Fruit fly (Drosophila melanogaster): ENCODE data around the gene CG14958.
A peak's percentile ranks its signal among the peaks of the same experiment; 100 is the strongest.

Gene CG14958

DNA sequence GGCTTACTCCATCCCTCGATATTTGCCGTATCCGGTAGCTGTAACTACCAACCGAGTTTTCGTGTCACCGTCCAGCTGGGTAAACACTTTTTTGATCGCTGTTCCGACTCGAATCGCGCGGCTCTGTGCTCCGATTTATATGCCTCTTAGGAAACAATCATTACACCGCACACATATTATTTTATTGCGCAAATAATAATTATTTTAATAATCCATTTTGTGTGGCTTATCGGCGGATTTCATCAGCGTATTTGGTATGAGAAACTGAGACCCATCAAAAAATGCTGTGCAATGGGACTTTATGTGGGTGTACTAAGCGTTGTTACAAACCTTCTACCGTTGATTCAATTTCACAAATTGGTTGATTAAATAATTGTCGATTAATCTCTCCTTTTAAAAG lies 13.3 kb downstream of the CG14958 start, which contains the start of gene CG32271:
CG32271 (minus strand) TSS at position 101 of the 400 bp plus-strand sequence.
- no peak for TF ChIP-seq pad (GFP tag; optimal IDR thresholded peaks at IDR 0.05)
- no peak for TF ChIP-seq CG14711 (tag; optimal IDR thresholded peaks at IDR 0.05)
- no peak for TF ChIP-seq kay (GFP tag; ENCODE audit: borderline replicate concordance)
- no peak for TF ChIP-seq cic (GFP tag; optimal IDR thresholded peaks at IDR 0.05)
- TF ChIP-seq toe (GFP tag; optimal IDR thresholded peaks at IDR 0.05), result no peak
- no peak for TF ChIP-seq CG7101 (tag; optimal IDR thresholded peaks at IDR 0.05)
- TF ChIP-seq CG12768 (GFP tag; optimal IDR thresholded peaks at IDR 0.05), result no peak
- no peak for TF ChIP-seq bab1 (GFP tag; optimal IDR thresholded peaks at IDR 0.05)
- no peak for TF ChIP-seq CG1620 (GFP tag; optimal IDR thresholded peaks at IDR 0.05)
- TF ChIP-seq CG33017 (tag; optimal IDR thresholded peaks at IDR 0.05), result no peak
- TF ChIP-seq Clk (GFP tag; optimal IDR thresholded peaks at IDR 0.05), result no peak
- no peak for TF ChIP-seq CG11617 (GFP tag; optimal IDR thresholded peaks at IDR 0.05)
- TF ChIP-seq CG5204 (GFP tag; optimal IDR thresholded peaks at IDR 0.05), result no peak
- TF ChIP-seq cnc (optimal IDR thresholded peaks at IDR 0.05), result no peak
- TF ChIP-seq Crg-1 (GFP tag; optimal IDR thresholded peaks at IDR 0.05), result no peak
- no peak for TF ChIP-seq Hr96 (GFP tag; optimal IDR thresholded peaks at IDR 0.05)
- TF ChIP-seq tj (GFP tag; optimal IDR thresholded peaks at IDR 0.05), result no peak

- TF ChIP-seq cic (GFP tag; optimal IDR thresholded peaks at IDR 0.05) (no peak), ovo (GFP tag; optimal IDR thresholded peaks at IDR 0.05) (no peak), bab1 (GFP tag; optimal IDR thresholded peaks at IDR 0.05) (no peak), pad (GFP tag; optimal IDR thresholded peaks at IDR 0.05) (no peak), cnc (optimal IDR thresholded peaks at IDR 0.05) (no peak), CG1620 (GFP tag; optimal IDR thresholded peaks at IDR 0.05) (no peak), Hr96 (GFP tag; optimal IDR thresholded peaks at IDR 0.05) (no peak), tj (GFP tag; optimal IDR thresholded peaks at IDR 0.05) (no peak), Clk (GFP tag; optimal IDR thresholded peaks at IDR 0.05) (no peak), Crg-1 (GFP tag; optimal IDR thresholded peaks at IDR 0.05) (no peak), kay (GFP tag; ENCODE audit: borderline replicate concordance) (no peak), CG7101 (tag; optimal IDR thresholded peaks at IDR 0.05) (no peak), CG7045 (GFP tag; optimal IDR thresholded peaks at IDR 0.05) (no peak), CG11617 (GFP tag; optimal IDR thresholded peaks at IDR 0.05) (no peak)
These were observed 14.6 kb downstream of the CG14958 start, which contains the start of gene CG33159 for dm6 chr3L:3204348-3204747. Gene CG33159, minus strand, starts transcription at chr3L:3204448.

DNA sequence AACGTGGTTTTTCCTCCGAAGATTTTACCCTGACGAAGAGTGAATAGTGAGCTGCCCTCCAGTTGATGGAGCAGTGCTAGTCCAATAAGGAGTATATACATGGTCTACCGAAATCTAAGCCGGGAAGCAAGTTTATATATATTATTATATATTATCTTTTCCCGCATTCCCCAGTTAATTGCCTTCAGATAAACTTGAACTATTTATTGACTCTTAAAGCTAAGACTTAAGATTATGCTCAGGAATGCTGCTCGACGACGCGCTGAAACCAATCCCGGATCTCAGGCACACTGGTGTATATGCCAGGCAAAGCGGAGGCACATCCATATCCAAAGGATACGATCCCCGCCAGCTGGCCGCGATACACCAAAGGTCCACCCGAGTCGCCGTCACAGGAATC lies 15.6 kb downstream of the CG14958 start, which contains the start of gene CG32277:
CG32277 (minus strand) TSS at position 101 of the 400 bp plus-strand sequence.
- TF ChIP-seq pad (GFP tag; optimal IDR thresholded peaks at IDR 0.05) (no peak), Crg-1 (GFP tag; optimal IDR thresholded peaks at IDR 0.05) (no peak), Hr96 (GFP tag; optimal IDR thresholded peaks at IDR 0.05) (no peak), toe (GFP tag; optimal IDR thresholded peaks at IDR 0.05) (no peak), CG12768 (GFP tag; optimal IDR thresholded peaks at IDR 0.05) (no peak), tj (GFP tag; optimal IDR thresholded peaks at IDR 0.05) (no peak), cnc (optimal IDR thresholded peaks at IDR 0.05) (no peak), CG33017 (tag; optimal IDR thresholded peaks at IDR 0.05) (no peak), kay (GFP tag; ENCODE audit: borderline replicate concordance) (no peak), CG5204 (GFP tag; optimal IDR thresholded peaks at IDR 0.05) (no peak)

- no peak for TF ChIP-seq ovo (GFP tag; optimal IDR thresholded peaks at IDR 0.05)
- TF ChIP-seq kay (GFP tag; ENCODE audit: borderline replicate concordance), result no peak
- no peak for TF ChIP-seq CG11617 (GFP tag; optimal IDR thresholded peaks at IDR 0.05)
- no peak for TF ChIP-seq bab1 (GFP tag; optimal IDR thresholded peaks at IDR 0.05)
- no peak for TF ChIP-seq CG33017 (tag; optimal IDR thresholded peaks at IDR 0.05)
- TF ChIP-seq Clk (GFP tag; optimal IDR thresholded peaks at IDR 0.05), result no peak
- TF ChIP-seq Mnt (GFP tag; optimal IDR thresholded peaks at IDR 0.05), result no peak
- no peak for TF ChIP-seq CG7101 (tag; optimal IDR thresholded peaks at IDR 0.05)
- no peak for TF ChIP-seq cnc (optimal IDR thresholded peaks at IDR 0.05)
- TF ChIP-seq CG14711 (tag; optimal IDR thresholded peaks at IDR 0.05), result no peak
- no peak for TF ChIP-seq CG12768 (GFP tag; optimal IDR thresholded peaks at IDR 0.05)
- no peak for TF ChIP-seq Hr96 (GFP tag; optimal IDR thresholded peaks at IDR 0.05)
- no peak for TF ChIP-seq CG5204 (GFP tag; optimal IDR thresholded peaks at IDR 0.05)
- no peak for TF ChIP-seq CG7045 (GFP tag; optimal IDR thresholded peaks at IDR 0.05)
- TF ChIP-seq pad (GFP tag; optimal IDR thresholded peaks at IDR 0.05), result no peak
- no peak for TF ChIP-seq cic (GFP tag; optimal IDR thresholded peaks at IDR 0.05)
- TF ChIP-seq CG1620 (GFP tag; optimal IDR thresholded peaks at IDR 0.05), result no peak
- no peak for TF ChIP-seq Crg-1 (GFP tag; optimal IDR thresholded peaks at IDR 0.05)
- no peak for TF ChIP-seq toe (GFP tag; optimal IDR thresholded peaks at IDR 0.05)
These were observed 16.5 kb downstream of the CG14958 start, which contains the start of gene CG33160 for dm6 chr3L:3206263-3206662. Gene CG33160, minus strand, starts transcription at chr3L:3206363.

DNA sequence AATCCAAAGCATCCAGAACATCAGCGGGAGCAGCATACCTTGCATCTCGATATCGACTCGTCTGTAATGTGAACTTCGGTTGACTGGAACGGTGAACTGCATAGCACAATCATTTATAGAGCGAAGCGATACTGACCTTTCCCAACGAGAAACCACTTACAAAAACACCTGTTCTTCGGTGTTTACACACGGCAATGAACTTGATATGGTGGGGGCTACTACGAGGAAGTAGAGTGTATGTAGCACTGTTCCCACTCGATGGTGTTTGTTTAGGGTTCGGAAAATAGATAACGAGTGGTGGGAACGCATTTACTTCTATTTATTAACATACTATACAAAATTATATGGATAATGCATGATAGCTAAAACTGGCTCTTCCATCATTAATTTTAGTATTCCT lies 19.1 kb downstream of the CG14958 start, which contains the start of the genes CG32269 and CG32270:
CG32269 (minus strand) TSS at position 91 of the 400 bp plus-strand sequence.
CG32270 (minus strand) TSS at position 91 of the 400 bp plus-strand sequence.
- TF ChIP-seq CG11617 (GFP tag; optimal IDR thresholded peaks at IDR 0.05) (peak; percentile 18), Clk (GFP tag; optimal IDR thresholded peaks at IDR 0.05) (no peak), Crg-1 (GFP tag; optimal IDR thresholded peaks at IDR 0.05) (peak; percentile 51), ovo (GFP tag; optimal IDR thresholded peaks at IDR 0.05) (peak; percentile 24), CG12768 (GFP tag; optimal IDR thresholded peaks at IDR 0.05) (peak; percentile 73), CG1620 (GFP tag; optimal IDR thresholded peaks at IDR 0.05) (peak; percentile 23), toe (GFP tag; optimal IDR thresholded peaks at IDR 0.05) (peak; percentile 46), CG5204 (GFP tag; optimal IDR thresholded peaks at IDR 0.05) (no peak), pad (GFP tag; optimal IDR thresholded peaks at IDR 0.05) (peak; percentile 12), CG7045 (GFP tag; optimal IDR thresholded peaks at IDR 0.05) (peak; percentile 52), CG7101 (tag; optimal IDR thresholded peaks at IDR 0.05) (peak; percentile 48), Mnt (GFP tag; optimal IDR thresholded peaks at IDR 0.05) (peak; percentile 60), CG14711 (tag; optimal IDR thresholded peaks at IDR 0.05) (no peak), kay (GFP tag; ENCODE audit: borderline replicate concordance) (no peak), bab1 (GFP tag; optimal IDR thresholded peaks at IDR 0.05) (no peak), Hr96 (GFP tag; optimal IDR thresholded peaks at IDR 0.05) (peak; percentile 40), cic (GFP tag; optimal IDR thresholded peaks at IDR 0.05) (peak; percentile 65), tj (GFP tag; optimal IDR thresholded peaks at IDR 0.05) (no peak), cnc (optimal IDR thresholded peaks at IDR 0.05) (no peak), CG33017 (tag; optimal IDR thresholded peaks at IDR 0.05) (peak; percentile 2)

Measured in whole organism, adult.